Worm (Caenorhabditis elegans) whole organism, young adult: ENCODE measurements around the gene idpp-7.

ENCODE experiments used
- B0035.1 ChIP-seq: sonication (generic microtip); optimal IDR thresholded peaks from 2 replicates; lab custom pipeline; 2016; ENCODE audit warnings: missing genetic modification characterization, mild to moderate bottlenecking, missing compliant biosample characterization, missing genotype, missing genetic modification reagents
- B0261.1 ChIP-seq: sonication (generic microtip); optimal IDR thresholded peaks from 2 replicates; lab custom pipeline; 2016; ENCODE audit warnings: mild to moderate bottlenecking, missing genetic modification characterization, moderate library complexity, missing compliant biosample characterization
- F23B12.7 ChIP-seq: sonication (generic microtip); optimal IDR thresholded peaks from 2 replicates; lab custom pipeline; 2017; ENCODE audit warnings: missing genetic modification characterization, mild to moderate bottlenecking, missing compliant biosample characterization, antibody characterized with exemption, moderate library complexity; ENCODE audit not compliant: insufficient read depth
- K12H6.12 ChIP-seq: fragments of 200-800 bp; sonication (Bioruptor generic); optimal IDR thresholded peaks from 2 replicates; lab custom pipeline; 2018; ENCODE audit warnings: mild to moderate bottlenecking, missing genetic modification characterization, missing compliant biosample characterization
- Y53F4B.3 ChIP-seq: fragments of 200-800 bp; sonication (Bioruptor generic); IDR thresholded peaks from 2 replicates; pipeline ENCODE4 v1.3.6; 2022; ENCODE audit warnings: missing genetic modification reagents, missing genetic modification characterization, missing compliant biosample characterization
- Y53G8AR.9 ChIP-seq: fragments of 200-800 bp; sonication (Bioruptor generic); conservative IDR thresholded peaks from 2 replicates; pipeline ENCODE4 v1.3.6; 2022; ENCODE audit warnings: missing genetic modification reagents, missing genetic modification characterization, missing compliant biosample characterization
- Y95B8A.8 ChIP-seq: fragments of 200-800 bp; sonication (Bioruptor generic); IDR thresholded peaks from 2 replicates; pipeline ENCODE4 v1.3.6; 2022; ENCODE audit warnings: missing genetic modification reagents, missing genetic modification characterization, missing compliant biosample characterization
- atf-7 ChIP-seq: sonication (generic microtip); optimal IDR thresholded peaks from 2 replicates; lab custom pipeline; 2017; ENCODE audit warnings: mild to moderate bottlenecking, missing genetic modification characterization, missing compliant biosample characterization
- athp-1 ChIP-seq: sonication (generic microtip); optimal IDR thresholded peaks from 2 replicates; lab custom pipeline; 2017; ENCODE audit warnings: mild to moderate bottlenecking, missing genetic modification characterization, missing compliant biosample characterization
- attf-3 ChIP-seq: fragments of 200-800 bp; sonication (Bioruptor generic); conservative IDR thresholded peaks from 2 replicates; pipeline ENCODE4 v1.3.6; 2022; ENCODE audit warnings: missing genetic modification reagents, missing genetic modification characterization, missing compliant biosample characterization
- attf-6 ChIP-seq: fragments of 200-800 bp; sonication (Bioruptor generic); IDR thresholded peaks from 2 replicates; pipeline ENCODE4 v1.3.6; 2022; ENCODE audit warnings: missing genetic modification reagents, missing genetic modification characterization, missing compliant biosample characterization
- bed-1 ChIP-seq: fragments of 200-800 bp; sonication (Bioruptor generic); IDR thresholded peaks from 2 replicates; pipeline ENCODE4 v1.3.6; 2022; ENCODE audit warnings: missing genetic modification reagents, missing genetic modification characterization, missing compliant biosample characterization
- cebp-1 ChIP-seq, 2 experiments: fragments of 200-800 bp in 1 of 2; sonication (Bioruptor generic) in 1 of 2; sonication (generic microtip) in 1 of 2; IDR thresholded peaks in 1 of 2; optimal IDR thresholded peaks in 1 of 2; 2 replicates each; pipeline versions ENCODE4 v1.3.6 to Lab custom; 2017 to 2022; ENCODE audit warnings: missing compliant biosample characterization in 2 of 2, missing genetic modification characterization in 2 of 2, mild to moderate bottlenecking in 1 of 2, missing genetic modification reagents in 1 of 2, moderate library complexity in 1 of 2
- ceh-100 ChIP-seq: fragments of 200-800 bp; sonication (Bioruptor generic); IDR thresholded peaks from 2 replicates; pipeline ENCODE4 v1.3.6; 2022; ENCODE audit warnings: missing genetic modification reagents, missing genetic modification characterization, missing compliant biosample characterization
- ceh-58 ChIP-seq: fragments of 200-800 bp; sonication (Bioruptor generic); IDR thresholded peaks from 2 replicates; pipeline ENCODE4 v1.3.6; 2022; ENCODE audit warnings: missing genetic modification characterization, missing compliant biosample characterization
- chd-7 ChIP-seq: sonication (generic microtip); optimal IDR thresholded peaks from 2 replicates; lab custom pipeline; 2016; ENCODE audit warnings: mild to moderate bottlenecking, missing genetic modification characterization, moderate library complexity, missing compliant biosample characterization
- egl-18 ChIP-seq: fragments of 200-800 bp; sonication (Bioruptor generic); IDR thresholded peaks from 2 replicates; pipeline ENCODE4 v1.3.6; 2022; ENCODE audit warnings: missing genetic modification reagents, missing genetic modification characterization, missing compliant biosample characterization
- egl-44 ChIP-seq: fragments of 200-800 bp; sonication (Bioruptor generic); IDR thresholded peaks from 2 replicates; pipeline ENCODE4 v1.3.6; 2022; ENCODE audit warnings: missing genetic modification reagents, missing genetic modification characterization, missing compliant biosample characterization
- ets-4 ChIP-seq: fragments of 200-800 bp; sonication (Bioruptor generic); optimal IDR thresholded peaks from 2 replicates; lab custom pipeline; 2018; ENCODE audit warnings: mild to moderate bottlenecking, missing genetic modification characterization, missing compliant biosample characterization
- fkh-3 ChIP-seq: sonication (generic microtip); optimal IDR thresholded peaks from 2 replicates; lab custom pipeline; 2016; ENCODE audit warnings: mild to moderate bottlenecking, missing genetic modification characterization, missing compliant biosample characterization
- hmg-1.2 ChIP-seq: fragments of 200-800 bp; sonication (Bioruptor generic); IDR thresholded peaks from 2 replicates; pipeline ENCODE4 v1.3.6; 2022; ENCODE audit warnings: missing genetic modification reagents, missing genetic modification characterization, missing compliant biosample characterization
- hsf-1 ChIP-seq: fragments of 200-800 bp; sonication (Bioruptor generic); IDR thresholded peaks from 2 replicates; pipeline ENCODE4 v1.3.6; 2022; ENCODE audit warnings: missing genetic modification reagents, missing genetic modification characterization, missing compliant biosample characterization
- let-607 ChIP-seq, 2 experiments: fragments of 200-800 bp in 1 of 2; sonication (Bioruptor generic) in 1 of 2; sonication (generic microtip) in 1 of 2; optimal IDR thresholded peaks; 2 replicates each; lab custom pipeline; 2016 to 2018; ENCODE audit warnings: mild to moderate bottlenecking in 2 of 2, missing compliant biosample characterization in 2 of 2, missing genetic modification characterization in 2 of 2, moderate library complexity in 2 of 2, missing genotype in 1 of 2
- lin-35 ChIP-seq, 3 experiments: fragments of 150-350 bp in 2 of 3; sonication (generic microtip) in 1 of 3; optimal IDR thresholded peaks; 2 replicates each; lab custom pipeline; 2014 to 2018; ENCODE audit warnings: missing biosample characterization in 3 of 3, missing genetic modification characterization in 3 of 3, missing genetic modification reagents in 3 of 3
- lin-40 ChIP-seq: sonication (generic microtip); optimal IDR thresholded peaks from 2 replicates; lab custom pipeline; 2016; ENCODE audit warnings: missing genetic modification characterization, mild to moderate bottlenecking, missing compliant biosample characterization, missing genotype, missing genetic modification reagents
- lir-1 ChIP-seq: fragments of 200-800 bp; sonication (Bioruptor generic); conservative IDR thresholded peaks from 2 replicates; pipeline ENCODE4 v1.3.6; 2022; ENCODE audit warnings: missing genetic modification reagents, missing genetic modification characterization, missing compliant biosample characterization
- lsl-1 ChIP-seq: fragments of 200-800 bp; sonication (Bioruptor generic); optimal IDR thresholded peaks from 2 replicates; lab custom pipeline; 2018; ENCODE audit warnings: mild to moderate bottlenecking, missing genetic modification characterization, moderate library complexity, missing compliant biosample characterization
- madf-3 ChIP-seq: fragments of 200-800 bp; sonication (Bioruptor generic); IDR thresholded peaks from 2 replicates; pipeline ENCODE4 v1.3.6; 2022; ENCODE audit warnings: missing genetic modification reagents, missing genetic modification characterization, missing compliant biosample characterization
- madf-6 ChIP-seq: fragments of 200-800 bp; sonication (Bioruptor generic); IDR thresholded peaks from 2 replicates; pipeline ENCODE4 v1.3.6; 2022; ENCODE audit warnings: missing genetic modification reagents, missing genetic modification characterization, missing compliant biosample characterization
- mel-28 ChIP-seq: sonication (generic microtip); optimal IDR thresholded peaks from 2 replicates; lab custom pipeline; 2016; ENCODE audit warnings: borderline replicate concordance, mild to moderate bottlenecking, missing genetic modification characterization, missing compliant biosample characterization
- mes-4 ChIP-seq: sonication (generic microtip); optimal IDR thresholded peaks from 2 replicates; lab custom pipeline; 2016; ENCODE audit warnings: missing genotype, missing genetic modification characterization, missing compliant biosample characterization
- nfya-2 ChIP-seq: fragments of 200-800 bp; sonication (Bioruptor generic); IDR thresholded peaks from 2 replicates; pipeline ENCODE4 v1.3.6; 2022; ENCODE audit warnings: missing genetic modification reagents, missing genetic modification characterization, missing compliant biosample characterization
- nhr-27 ChIP-seq: fragments of 200-800 bp; sonication (Bioruptor generic); optimal IDR thresholded peaks from 2 replicates; lab custom pipeline; 2018; ENCODE audit warnings: mild to moderate bottlenecking, missing genetic modification characterization, moderate library complexity, missing compliant biosample characterization
- nhr-80 ChIP-seq: sonication (generic microtip); optimal IDR thresholded peaks from 2 replicates; lab custom pipeline; 2016; ENCODE audit warnings: missing genetic modification characterization, missing compliant biosample characterization
- nhr-90 ChIP-seq: sonication (generic microtip); optimal IDR thresholded peaks from 2 replicates; lab custom pipeline; 2016; ENCODE audit warnings: missing genotype, mild to moderate bottlenecking, missing genetic modification characterization, missing compliant biosample characterization
- pha-4 ChIP-seq: fragments of 150-350 bp; sonication (generic microtip); optimal IDR thresholded peaks from 2 replicates; lab custom pipeline; 2014; ENCODE audit warnings: missing biosample characterization, missing genetic modification reagents, missing genetic modification characterization
- repo-1 ChIP-seq: sonication (generic microtip); optimal IDR thresholded peaks from 2 replicates; lab custom pipeline; 2017; ENCODE audit warnings: mild to moderate bottlenecking, missing genetic modification characterization, missing compliant biosample characterization
- sdz-38 ChIP-seq: sonication (generic microtip); optimal IDR thresholded peaks from 2 replicates; lab custom pipeline; 2016; ENCODE audit warnings: missing genotype, missing genetic modification characterization, missing compliant biosample characterization
- snpc-1.1 ChIP-seq: sonication (generic microtip); optimal IDR thresholded peaks from 2 replicates; lab custom pipeline; 2017; ENCODE audit warnings: missing genetic modification characterization, mild to moderate bottlenecking, missing compliant biosample characterization, antibody characterized with exemption, moderate library complexity, missing genotype, missing genetic modification reagents; ENCODE audit not compliant: insufficient read depth
- tbp1 ChIP-seq: fragments of 200-800 bp; sonication (Bioruptor generic); optimal IDR thresholded peaks from 2 replicates; lab custom pipeline; 2018; ENCODE audit warnings: mild to moderate bottlenecking, missing genetic modification characterization, missing compliant biosample characterization
- tbx-9 ChIP-seq: sonication (generic microtip); optimal IDR thresholded peaks from 2 replicates; lab custom pipeline; 2016; ENCODE audit warnings: borderline replicate concordance, missing genetic modification characterization, inconsistent platforms, missing compliant biosample characterization
- tlf-1 ChIP-seq: fragments of 200-800 bp; sonication (Bioruptor generic); optimal IDR thresholded peaks from 2 replicates; lab custom pipeline; 2018; ENCODE audit warnings: mild to moderate bottlenecking, missing genetic modification characterization, missing compliant biosample characterization
- unc-62 ChIP-seq: fragments of 150-350 bp; optimal IDR thresholded peaks from 2 replicates; lab custom pipeline; 2014; ENCODE audit warnings: missing biosample characterization, missing genetic modification reagents, missing genetic modification characterization
- ztf-22 ChIP-seq: fragments of 200-800 bp; sonication (Bioruptor generic); optimal IDR thresholded peaks from 2 replicates; lab custom pipeline; 2018; ENCODE audit warnings: mild to moderate bottlenecking, missing genetic modification characterization, moderate library complexity, missing compliant biosample characterization
- ztf-28 ChIP-seq: fragments of 200-800 bp; sonication (Bioruptor generic); IDR thresholded peaks from 2 replicates; pipeline ENCODE4 v1.3.6; 2022; ENCODE audit warnings: missing genetic modification reagents, missing genetic modification characterization, missing compliant biosample characterization

idpp-7 gene

ce11 chrIV:12688370-12688769, 31.4 kb upstream of the idpp-7 start, which contains the start of gene T23B5.3:
Gene T23B5.3, plus strand, starts transcription at chrIV:12688670.
- TF ChIP-seq B0261.1: no peak
- no peak for TF ChIP-seq ceh-58 (GFP tag; lab: Robert Waterston, UW)
- no peak for TF ChIP-seq hsf-1 (GFP tag; lab: Robert Waterston, UW)
- no peak for TF ChIP-seq mes-4 (tag; lab: Kevin White, UChicago)
- no peak for TF ChIP-seq attf-6 (GFP tag; lab: Robert Waterston, UW)
- no peak for TF ChIP-seq sdz-38 (tag; lab: Kevin White, UChicago)
- TF ChIP-seq nfya-2 (GFP tag; lab: Robert Waterston, UW): no peak
- no peak for TF ChIP-seq tbp1 (GFP tag; lab: Kevin White, UChicago)
- TF ChIP-seq egl-44 (GFP tag; lab: Robert Waterston, UW): no peak
- no peak for TF ChIP-seq madf-3 (GFP tag; lab: Robert Waterston, UW)
- no peak for TF ChIP-seq K12H6.12 (tag; lab: Kevin White, UChicago)
- TF ChIP-seq fkh-3 (tag; lab: Kevin White, UChicago): no peak
- TF ChIP-seq bed-1 (GFP tag; lab: Robert Waterston, UW): no peak
- no peak for TF ChIP-seq attf-3
- no peak for TF ChIP-seq B0035.1 (tag; lab: Kevin White, UChicago)
- no peak for TF ChIP-seq F23B12.7

DNA sequence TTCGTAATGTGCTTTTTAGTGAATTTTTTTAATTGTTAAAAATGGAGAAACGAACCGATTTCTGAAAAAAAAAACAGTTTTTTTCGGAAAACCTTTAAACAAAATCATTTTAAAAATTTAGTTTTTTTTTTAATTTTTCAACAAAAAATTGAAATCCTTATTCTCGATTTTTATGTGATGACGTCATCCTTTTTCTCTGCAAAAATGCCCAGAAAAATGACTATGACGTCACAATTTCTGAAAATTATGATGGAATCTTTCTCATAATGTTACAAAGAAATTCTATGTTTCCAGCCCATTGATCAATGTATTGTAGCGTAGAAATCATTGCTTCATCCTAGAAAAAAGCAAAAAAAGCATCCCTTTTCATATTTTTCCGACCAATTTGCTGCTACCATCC, 30.5 kb upstream of the idpp-7 start:
- TF ChIP-seq B0035.1 (tag; lab: Kevin White, UChicago) (no peak), repo-1 (tag; lab: Kevin White, UChicago) (no peak), mel-28 (no peak)

ce11 chrIV:12689709-12690142, 30.0 kb upstream of the idpp-7 start:
- TF ChIP-seq cebp-1 (GFP tag; IDR thresholded peaks at IDR 0.05; lab: Robert Waterston, UW): no peak
- TF ChIP-seq cebp-1 (tag; optimal IDR thresholded peaks at IDR 0.05; lab: Kevin White, UChicago): peak; percentile 53
- peak; percentile 99 for TF ChIP-seq nhr-80 (tag; lab: Kevin White, UChicago)
- TF ChIP-seq attf-6 (GFP tag; lab: Robert Waterston, UW): no peak
- peak; percentile 60 to 75 for TF ChIP-seq let-607 (tag; optimal IDR thresholded peaks at IDR 0.05; lab: Kevin White, UChicago)
- peak; percentile 37 for TF ChIP-seq tbp1 (GFP tag; lab: Kevin White, UChicago)
- TF ChIP-seq lir-1 (GFP tag; lab: Robert Waterston, UW): no peak
- TF ChIP-seq hmg-1.2: no peak
- TF ChIP-seq ets-4 (GFP tag; lab: Kevin White, UChicago): peak; percentile 97
- TF ChIP-seq tbx-9 (tag; lab: Kevin White, UChicago): no peak
- TF ChIP-seq unc-62 (GFP tag; lab: Kevin White, UChicago): peak; percentile 90
- peak; percentile 14 for TF ChIP-seq lin-40 (tag; lab: Kevin White, UChicago)
- TF ChIP-seq egl-18 (GFP tag; lab: Robert Waterston, UW): no peak
- TF ChIP-seq ceh-100: no peak
- TF ChIP-seq atf-7: peak; percentile 86
- TF ChIP-seq lsl-1 (GFP tag; lab: Kevin White, UChicago): no peak
- TF ChIP-seq Y95B8A.8 (GFP tag; lab: Robert Waterston, UW): no peak
- TF ChIP-seq nhr-90 (tag; lab: Kevin White, UChicago): peak; percentile 52
- TF ChIP-seq tlf-1 (GFP tag; lab: Kevin White, UChicago): peak; percentile 49
- no peak for TF ChIP-seq ztf-28
- TF ChIP-seq madf-6: no peak
- peak; percentile 85 for TF ChIP-seq ztf-22 (GFP tag; lab: Kevin White, UChicago)
- TF ChIP-seq lin-35 (GFP tag; optimal IDR thresholded peaks at IDR 0.05; lab: Kevin White, UChicago): no peak
- no peak for TF ChIP-seq Y53G8AR.9 (GFP tag; lab: Robert Waterston, UW)
- no peak for TF ChIP-seq pha-4
- TF ChIP-seq snpc-1.1 (tag; lab: Kevin White, UChicago): no peak
- no peak for TF ChIP-seq athp-1
- no peak for TF ChIP-seq Y53F4B.3 (GFP tag; lab: Robert Waterston, UW)
- TF ChIP-seq nhr-27 (tag; lab: Kevin White, UChicago): no peak
- TF ChIP-seq egl-44 (GFP tag; lab: Robert Waterston, UW): peak; percentile 93
- peak; percentile 66 for TF ChIP-seq chd-7 (tag; lab: Kevin White, UChicago)
- TF ChIP-seq B0261.1: no peak
